Worm (Caenorhabditis elegans) whole organism, midembryonic: ENCODE data around the gene his-6.

ENCODE experiments used
- T22C8.4 ChIP-seq: fragments of 200-800 bp; sonication (Bioruptor generic); IDR thresholded peaks from 2 replicates; pipeline ENCODE4 v1.3.6; 2022; ENCODE audit warnings: missing genetic modification characterization, missing compliant biosample characterization
- cog-1 ChIP-seq: sonication (generic microtip); optimal IDR thresholded peaks from 2 replicates; lab custom pipeline; 2016; ENCODE audit warnings: missing genetic modification characterization, missing compliant biosample characterization
- flt-1 ChIP-seq: fragments of 200-800 bp; sonication (Bioruptor generic); IDR thresholded peaks from 2 replicates; pipeline ENCODE4 v1.3.6; 2022; ENCODE audit warnings: missing genetic modification characterization, missing compliant biosample characterization
- klf-2 ChIP-seq: fragments of 200-800 bp; sonication (Bioruptor generic); conservative IDR thresholded peaks from 2 replicates; pipeline ENCODE4 v1.3.6; 2022; ENCODE audit warnings: missing genetic modification reagents, missing genetic modification characterization, missing compliant biosample characterization
- tab-1 ChIP-seq: fragments of 200-800 bp; sonication (Bioruptor generic); IDR thresholded peaks from 2 replicates; pipeline ENCODE4 v1.3.6; 2022; ENCODE audit warnings: missing genetic modification characterization, missing compliant biosample characterization

- TF ChIP-seq tab-1 (GFP tag; lab: Robert Waterston, UW), result no peak
- no peak for TF ChIP-seq cog-1
- no peak for TF ChIP-seq flt-1 (GFP tag; lab: Robert Waterston, UW)
- TF ChIP-seq klf-2 (GFP tag; lab: Robert Waterston, UW), result no peak
- TF ChIP-seq T22C8.4, result no peak
These were observed 5.6 kb downstream of the his-6 start, which contains the start of gene otpl-5 for ce11 chrV:8529219-8529618.
